Worm (Caenorhabditis elegans) whole organism, mixed stage, embryonic: ENCODE measurements around the gene gpd-2.
A peak's percentile ranks its signal among the peaks of the same experiment; 100 is the strongest.

Experiments used
- M03D4.4 ChIP-seq: sonication (generic microtip); optimal IDR thresholded peaks from 2 replicates; lab custom pipeline; 2017; ENCODE audit warnings: mild to moderate bottlenecking, missing genetic modification characterization, missing compliant biosample characterization
- bed-3 ChIP-seq: fragments of 200-800 bp; sonication (Bioruptor generic); optimal IDR thresholded peaks from 3 replicates; lab custom pipeline; 2018; ENCODE audit warnings: mild to moderate bottlenecking, missing genetic modification characterization, moderate library complexity, missing compliant biosample characterization
- blmp-1 ChIP-seq: fragments of 150-350 bp; optimal IDR thresholded peaks from 2 replicates; lab custom pipeline; 2014; ENCODE audit warnings: missing biosample characterization, missing genetic modification characterization
- ceh-39 ChIP-seq: fragments of 150-350 bp; optimal IDR thresholded peaks from 2 replicates; lab custom pipeline; 2014; ENCODE audit warnings: missing biosample characterization, missing genetic modification characterization
- ceh-43 ChIP-seq: fragments of 200-800 bp; sonication (Bioruptor generic); optimal IDR thresholded peaks from 2 replicates; lab custom pipeline; 2018; ENCODE audit warnings: mild to moderate bottlenecking, missing genetic modification characterization, moderate library complexity, missing compliant biosample characterization
- ceh-83 ChIP-seq: fragments of 200-800 bp; sonication (Bioruptor generic); optimal IDR thresholded peaks from 2 replicates; lab custom pipeline; 2018; ENCODE audit warnings: mild to moderate bottlenecking, missing genetic modification characterization, missing compliant biosample characterization
- ces-1 ChIP-seq: fragments of 150-350 bp; optimal IDR thresholded peaks from 2 replicates; lab custom pipeline; 2014; ENCODE audit warnings: missing biosample characterization, missing genetic modification reagents, missing genetic modification characterization
- cnd-1 ChIP-seq: fragments of 200-800 bp; sonication (Bioruptor generic); optimal IDR thresholded peaks from 2 replicates; lab custom pipeline; 2018; ENCODE audit warnings: mild to moderate bottlenecking, missing genetic modification characterization, missing compliant biosample characterization
- drap-1 ChIP-seq: fragments of 200-800 bp; sonication (Bioruptor generic); optimal IDR thresholded peaks from 3 replicates; lab custom pipeline; 2018; ENCODE audit warnings: mild to moderate bottlenecking, missing genetic modification characterization, missing compliant biosample characterization
- elt-1 ChIP-seq: sonication (generic microtip); optimal IDR thresholded peaks from 2 replicates; lab custom pipeline; 2017; ENCODE audit warnings: missing genetic modification characterization, mild to moderate bottlenecking, missing compliant biosample characterization, antibody characterized with exemption, moderate library complexity, borderline replicate concordance; ENCODE audit not compliant: insufficient read depth
- elt-3 ChIP-seq: fragments of 150-350 bp; optimal IDR thresholded peaks from 2 replicates; lab custom pipeline; 2014; ENCODE audit warnings: missing biosample characterization, missing genetic modification characterization
- flh-1 ChIP-seq: fragments of 200-800 bp; sonication (Bioruptor generic); optimal IDR thresholded peaks from 2 replicates; lab custom pipeline; 2018; ENCODE audit warnings: mild to moderate bottlenecking, missing genetic modification characterization, moderate library complexity, missing compliant biosample characterization
- ham-2 ChIP-seq: fragments of 200-800 bp; sonication (Bioruptor generic); optimal IDR thresholded peaks from 2 replicates; lab custom pipeline; 2018; ENCODE audit warnings: mild to moderate bottlenecking, missing genetic modification characterization, missing compliant biosample characterization
- hlh-1 ChIP-seq: fragments of 150-350 bp; optimal IDR thresholded peaks from 2 replicates; lab custom pipeline; 2014; ENCODE audit warnings: missing biosample characterization, missing genetic modification reagents, missing genetic modification characterization
- lin-13 ChIP-seq: fragments of 150-350 bp; optimal IDR thresholded peaks from 2 replicates; lab custom pipeline; 2014; ENCODE audit warnings: missing biosample characterization, missing genetic modification characterization
- lin-32 ChIP-seq: fragments of 200-800 bp; sonication (Bioruptor generic); optimal IDR thresholded peaks from 2 replicates; lab custom pipeline; 2018; ENCODE audit warnings: mild to moderate bottlenecking, missing genetic modification characterization, missing compliant biosample characterization
- lsy-2 ChIP-seq: fragments of 150-350 bp; optimal IDR thresholded peaks from 2 replicates; lab custom pipeline; 2014; ENCODE audit warnings: missing biosample characterization, missing genetic modification characterization
- mab-5 ChIP-seq: fragments of 150-350 bp; optimal IDR thresholded peaks from 2 replicates; lab custom pipeline; 2014; ENCODE audit warnings: missing biosample characterization, missing genetic modification characterization
- mep-1 ChIP-seq: fragments of 150-350 bp; optimal IDR thresholded peaks from 2 replicates; lab custom pipeline; 2017; ENCODE audit warnings: missing biosample characterization, missing genetic modification reagents, missing genetic modification characterization, inconsistent platforms
- mls-2 ChIP-seq: sonication (generic microtip); optimal IDR thresholded peaks from 2 replicates; lab custom pipeline; 2016; ENCODE audit warnings: mild to moderate bottlenecking, missing genetic modification characterization, moderate library complexity, missing compliant biosample characterization
- nhr-12 ChIP-seq: fragments of 150-350 bp; optimal IDR thresholded peaks from 2 replicates; lab custom pipeline; 2014; ENCODE audit warnings: missing biosample characterization, missing genetic modification characterization
- nhr-2 ChIP-seq: fragments of 150-350 bp; optimal IDR thresholded peaks from 2 replicates; lab custom pipeline; 2014; ENCODE audit warnings: missing biosample characterization, missing genetic modification characterization
- nhr-237 ChIP-seq: fragments of 150-350 bp; optimal IDR thresholded peaks from 2 replicates; lab custom pipeline; 2014; ENCODE audit warnings: missing biosample characterization, missing genetic modification characterization
- nhr-28 ChIP-seq: fragments of 150-350 bp; optimal IDR thresholded peaks from 2 replicates; lab custom pipeline; 2014; ENCODE audit warnings: missing biosample characterization, missing genetic modification characterization
- nhr-76 ChIP-seq: sonication (generic microtip); optimal IDR thresholded peaks from 2 replicates; lab custom pipeline; 2017; ENCODE audit warnings: missing biosample characterization, missing genetic modification characterization
- pha-4 ChIP-seq: fragments of 150-350 bp; optimal IDR thresholded peaks from 2 replicates; lab custom pipeline; 2018; ENCODE audit warnings: missing biosample characterization, missing genetic modification reagents, missing genetic modification characterization
- sem-2 ChIP-seq: fragments of 200-800 bp; sonication (Bioruptor generic); optimal IDR thresholded peaks from 2 replicates; lab custom pipeline; 2018; ENCODE audit warnings: mild to moderate bottlenecking, missing genetic modification characterization, missing compliant biosample characterization
- snpc-4 ChIP-seq: fragments of 150-350 bp; optimal IDR thresholded peaks from 2 replicates; lab custom pipeline; 2014; ENCODE audit warnings: missing biosample characterization, missing genetic modification characterization
- sptf-1 ChIP-seq: sonication (generic microtip); optimal IDR thresholded peaks from 2 replicates; lab custom pipeline; 2017; ENCODE audit warnings: mild to moderate bottlenecking, missing genetic modification characterization, moderate library complexity, missing compliant biosample characterization
- tbx-8 ChIP-seq: fragments of 200-800 bp; sonication (Bioruptor generic); optimal IDR thresholded peaks from 2 replicates; lab custom pipeline; 2018; ENCODE audit warnings: mild to moderate bottlenecking, missing genetic modification characterization, moderate library complexity, missing compliant biosample characterization
- unc-120 ChIP-seq: sonication (generic microtip); optimal IDR thresholded peaks from 2 replicates; lab custom pipeline; 2017; ENCODE audit warnings: missing genetic modification characterization, missing compliant biosample characterization; ENCODE audit not compliant: poor library complexity, severe bottlenecking
- unc-39 ChIP-seq: fragments of 150-350 bp; optimal IDR thresholded peaks from 2 replicates; lab custom pipeline; 2014; ENCODE audit warnings: missing biosample characterization, missing genetic modification characterization
- unc-62 ChIP-seq: fragments of 150-350 bp; optimal IDR thresholded peaks from 2 replicates; lab custom pipeline; 2014; ENCODE audit warnings: missing biosample characterization, missing genetic modification reagents, missing genetic modification characterization
- zip-8 ChIP-seq: fragments of 150-350 bp; optimal IDR thresholded peaks from 2 replicates; lab custom pipeline; 2014; ENCODE audit warnings: missing biosample characterization, missing genetic modification characterization
- ztf-11 ChIP-seq: fragments of 150-350 bp; optimal IDR thresholded peaks from 2 replicates; lab custom pipeline; 2014; ENCODE audit warnings: missing biosample characterization, missing genetic modification characterization

Gene gpd-2

ce11 chrX:3111066-3111465, 3.4 kb downstream of the gpd-2 start:
- TF ChIP-seq ces-1 (GFP tag; lab: Kevin White, UChicago) (peak; percentile 48), tbx-8 (GFP tag; lab: Kevin White, UChicago) (no peak)

DNA sequence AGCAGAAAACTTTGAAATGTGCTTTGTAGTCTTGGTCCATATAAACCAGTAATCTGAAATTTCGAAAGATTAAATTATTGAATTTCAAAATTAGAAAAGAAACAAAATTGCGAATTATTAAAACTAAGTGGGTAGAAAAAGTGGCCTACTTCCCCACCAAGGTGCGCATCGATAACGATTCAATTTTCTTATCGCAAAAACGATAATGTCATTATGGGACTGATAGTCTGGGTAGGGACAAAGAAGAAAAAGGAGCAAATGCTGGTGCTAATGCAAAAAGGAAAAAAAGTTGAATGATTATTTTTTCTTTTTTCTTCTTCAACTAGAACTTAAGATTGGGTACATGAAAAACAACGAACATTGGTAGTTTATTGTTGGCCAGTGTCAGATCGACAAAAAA, 3.9 kb downstream of the gpd-2 start, which contains the start of gene gpcp-1:
Gene gpcp-1, minus strand, starts transcription at position 53 of the 400 bp plus-strand sequence.
- TF ChIP-seq nhr-237 = no peak
- no peak for TF ChIP-seq flh-1 (GFP tag; lab: Kevin White, UChicago)
- no peak for TF ChIP-seq lin-32 (GFP tag; lab: Kevin White, UChicago)
- TF ChIP-seq lin-13 (tag; lab: Kevin White, UChicago) = no peak
- TF ChIP-seq ceh-43 (GFP tag; lab: Kevin White, UChicago) = no peak
- TF ChIP-seq, all 35 proteins: peak for 0

- no peak for TF ChIP-seq nhr-12 (tag; lab: Kevin White, UChicago)
- no peak for TF ChIP-seq flh-1 (GFP tag; lab: Kevin White, UChicago)
- TF ChIP-seq pha-4 = no peak
- no peak for TF ChIP-seq sem-2
- TF ChIP-seq hlh-1 (tag; lab: Kevin White, UChicago) = peak; percentile 45
- TF ChIP-seq drap-1 (GFP tag; lab: Kevin White, UChicago) = no peak
These were observed 5.9 kb downstream of the gpd-2 start for ce11 chrX:3108603-3109002.

- TF ChIP-seq sptf-1 (no peak), ces-1 (GFP tag; lab: Kevin White, UChicago) (peak; percentile 52), unc-120 (tag; lab: Kevin White, UChicago) (no peak), nhr-76 (tag; lab: Kevin White, UChicago) (no peak), unc-39 (tag; lab: Kevin White, UChicago) (no peak), elt-3 (tag; lab: Kevin White, UChicago) (no peak), bed-3 (GFP tag; lab: Kevin White, UChicago) (no peak), nhr-28 (tag; lab: Kevin White, UChicago) (no peak), pha-4 (peak; percentile 13), lsy-2 (tag; lab: Kevin White, UChicago) (peak; percentile 66), drap-1 (GFP tag; lab: Kevin White, UChicago) (no peak), sem-2 (no peak), ham-2 (GFP tag; lab: Kevin White, UChicago) (no peak), ceh-43 (GFP tag; lab: Kevin White, UChicago) (no peak), nhr-12 (tag; lab: Kevin White, UChicago) (no peak), zip-8 (tag; lab: Kevin White, UChicago) (no peak), tbx-8 (GFP tag; lab: Kevin White, UChicago) (no peak), lin-13 (tag; lab: Kevin White, UChicago) (peak; percentile 77), elt-1 (tag; lab: Kevin White, UChicago) (peak; percentile 16), ztf-11 (tag; lab: Kevin White, UChicago) (no peak), mep-1 (tag; lab: Kevin White, UChicago) (peak; percentile 85), flh-1 (GFP tag; lab: Kevin White, UChicago) (no peak), M03D4.4 (tag; lab: Kevin White, UChicago) (no peak), ceh-39 (peak; percentile 16), blmp-1 (tag; lab: Kevin White, UChicago) (no peak), cnd-1 (tag; lab: Kevin White, UChicago) (no peak), mab-5 (tag; lab: Kevin White, UChicago) (peak; percentile 20), mls-2 (no peak), hlh-1 (tag; lab: Kevin White, UChicago) (no peak), lin-32 (GFP tag; lab: Kevin White, UChicago) (no peak), nhr-237 (no peak), ceh-83 (no peak), snpc-4 (tag; lab: Kevin White, UChicago) (no peak), unc-62 (GFP tag; lab: Kevin White, UChicago) (no peak), nhr-2 (tag; lab: Kevin White, UChicago) (peak; percentile 24)
These were observed 8.4 kb downstream of the gpd-2 start, which contains the start of gene K10B3.5 for ce11 chrX:3106137-3106536. TSS of gene K10B3.5 (minus strand) at chrX:3106479.
